Worm (Caenorhabditis elegans) whole organism, L1 larva: ENCODE data around the gene M163.9.

Experiments used
- C16A3.4 ChIP-seq: fragments of 150-350 bp; optimal IDR thresholded peaks from 2 replicates; lab custom pipeline; 2014; ENCODE audit warnings: missing biosample characterization, missing genetic modification characterization
- F16B12.6 ChIP-seq: fragments of 150-350 bp; optimal IDR thresholded peaks from 2 replicates; lab custom pipeline; 2014; ENCODE audit warnings: missing biosample characterization, missing genetic modification characterization
- aha-1 ChIP-seq: fragments of 150-350 bp; optimal IDR thresholded peaks from 2 replicates; lab custom pipeline; 2014; ENCODE audit warnings: missing biosample characterization, missing genetic modification characterization
- ama-1 ChIP-seq: fragments of 150-350 bp; optimal IDR thresholded peaks from 2 replicates; lab custom pipeline; 2014
- blmp-1 ChIP-seq: fragments of 150-350 bp; optimal IDR thresholded peaks from 2 replicates; lab custom pipeline; 2014; ENCODE audit warnings: missing biosample characterization, missing genetic modification characterization
- ceh-8 ChIP-seq: fragments of 200-800 bp; sonication (Bioruptor generic); optimal IDR thresholded peaks from 2 replicates; lab custom pipeline; 2018; ENCODE audit warnings: mild to moderate bottlenecking, missing genetic modification characterization, moderate library complexity, missing compliant biosample characterization
- ceh-82 ChIP-seq, 3 experiments: fragments of 150-350 bp in 1 of 3; sonication (generic microtip) in 2 of 3; optimal IDR thresholded peaks; 2 replicates each; lab custom pipeline; 2014 to 2017; ENCODE audit warnings: missing biosample characterization in 3 of 3, missing genetic modification characterization in 3 of 3
- ceh-90 ChIP-seq: sonication (generic microtip); optimal IDR thresholded peaks from 2 replicates; lab custom pipeline; 2016; ENCODE audit warnings: missing genetic modification characterization, missing compliant biosample characterization
- ces-1 ChIP-seq: fragments of 150-350 bp; optimal IDR thresholded peaks from 2 replicates; lab custom pipeline; 2014; ENCODE audit warnings: missing biosample characterization, missing genetic modification reagents, missing genetic modification characterization
- efl-1 ChIP-seq, 4 experiments: fragments of 150-350 bp; optimal IDR thresholded peaks in 3 of 4; peaks in 1 of 4; 1 replicate in 1 of 4; 2 replicates in 3 of 4; lab custom pipeline; 2014; ENCODE audit warnings: missing biosample characterization in 2 of 4, missing genetic modification characterization in 2 of 4, missing genetic modification reagents in 2 of 4
- egl-13 ChIP-seq: sonication (generic microtip); optimal IDR thresholded peaks from 2 replicates; lab custom pipeline; 2016; ENCODE audit warnings: missing genotype, missing genetic modification reagents, missing genetic modification characterization, missing compliant biosample characterization
- elt-3 ChIP-seq, 6 experiments: fragments of 150-350 bp in 1 of 6; sonication (generic microtip); optimal IDR thresholded peaks; 2 replicates each; lab custom pipeline; 2017 to 2018; ENCODE audit warnings: missing biosample characterization in 6 of 6, missing genetic modification characterization in 6 of 6, inconsistent platforms in 1 of 6
- fkh-10 ChIP-seq: sonication (generic microtip); optimal IDR thresholded peaks from 2 replicates; lab custom pipeline; 2017; ENCODE audit warnings: missing biosample characterization, missing genetic modification reagents, missing genetic modification characterization
- fkh-8 ChIP-seq: sonication (generic microtip); optimal IDR thresholded peaks from 2 replicates; lab custom pipeline; 2016; ENCODE audit warnings: mild to moderate bottlenecking, missing genetic modification characterization, missing compliant biosample characterization
- fos-1 ChIP-seq: fragments of 150-350 bp; optimal IDR thresholded peaks from 2 replicates; lab custom pipeline; 2014; ENCODE audit warnings: missing biosample characterization, missing genetic modification characterization
- hlh-17 ChIP-seq: fragments of 200-800 bp; sonication (Bioruptor generic); optimal IDR thresholded peaks from 2 replicates; lab custom pipeline; 2018; ENCODE audit warnings: missing genetic modification characterization, mild to moderate bottlenecking, missing compliant biosample characterization, moderate library complexity, borderline replicate concordance
- irx-1 ChIP-seq: sonication (generic microtip); optimal IDR thresholded peaks from 2 replicates; lab custom pipeline; 2016; ENCODE audit warnings: missing genetic modification characterization, missing compliant biosample characterization
- lin-13 ChIP-seq: fragments of 150-350 bp; optimal IDR thresholded peaks from 2 replicates; lab custom pipeline; 2014; ENCODE audit warnings: missing biosample characterization, missing genetic modification reagents, missing genetic modification characterization
- lin-14 ChIP-seq: fragments of 200-800 bp; sonication (Bioruptor generic); optimal IDR thresholded peaks from 2 replicates; lab custom pipeline; 2018; ENCODE audit warnings: mild to moderate bottlenecking, missing genetic modification characterization, moderate library complexity, missing compliant biosample characterization
- lin-15B ChIP-seq: fragments of 150-350 bp; sonication (generic microtip); optimal IDR thresholded peaks from 3 replicates; lab custom pipeline; 2014; ENCODE audit warnings: missing biosample characterization, missing genetic modification characterization
- lin-39 ChIP-seq: fragments of 150-350 bp; optimal IDR thresholded peaks from 2 replicates; lab custom pipeline; 2014; ENCODE audit warnings: missing biosample characterization, missing genetic modification reagents, missing genetic modification characterization
- lir-3 ChIP-seq: sonication (generic microtip); optimal IDR thresholded peaks from 2 replicates; lab custom pipeline; 2016; ENCODE audit warnings: mild to moderate bottlenecking, missing genetic modification characterization, moderate library complexity, missing compliant biosample characterization; ENCODE audit not compliant: poor library complexity
- lsy-2 ChIP-seq, 2 experiments: fragments of 150-350 bp; optimal IDR thresholded peaks; 2 replicates each; lab custom pipeline; 2014; ENCODE audit warnings: missing biosample characterization in 2 of 2, missing genetic modification characterization in 2 of 2
- mep-1 ChIP-seq: fragments of 150-350 bp; optimal IDR thresholded peaks from 2 replicates; lab custom pipeline; 2014; ENCODE audit warnings: missing biosample characterization, missing genetic modification characterization
- nhr-11 ChIP-seq: fragments of 150-350 bp; optimal IDR thresholded peaks from 2 replicates; lab custom pipeline; 2014; ENCODE audit warnings: missing biosample characterization, missing genetic modification characterization
- nhr-20 ChIP-seq: sonication (generic microtip); optimal IDR thresholded peaks from 2 replicates; lab custom pipeline; 2016; ENCODE audit warnings: mild to moderate bottlenecking, missing genetic modification characterization, missing compliant biosample characterization
- nhr-237 ChIP-seq: fragments of 150-350 bp; optimal IDR thresholded peaks from 2 replicates; lab custom pipeline; 2014; ENCODE audit warnings: missing biosample characterization, missing genetic modification characterization
- nhr-28 ChIP-seq: fragments of 150-350 bp; optimal IDR thresholded peaks from 2 replicates; lab custom pipeline; 2014; ENCODE audit warnings: missing biosample characterization, missing genetic modification characterization
- nhr-47 ChIP-seq: sonication (generic microtip); optimal IDR thresholded peaks from 2 replicates; lab custom pipeline; 2016; ENCODE audit warnings: mild to moderate bottlenecking, missing genetic modification characterization, moderate library complexity, missing compliant biosample characterization
- nhr-76 ChIP-seq: sonication (generic microtip); optimal IDR thresholded peaks from 2 replicates; lab custom pipeline; 2017; ENCODE audit warnings: missing biosample characterization, missing genetic modification characterization
- nhr-77 ChIP-seq: fragments of 150-350 bp; optimal IDR thresholded peaks from 2 replicates; lab custom pipeline; 2014; ENCODE audit warnings: missing biosample characterization, missing genetic modification characterization
- nhr-84 ChIP-seq: sonication (generic microtip); optimal IDR thresholded peaks from 2 replicates; lab custom pipeline; 2017; ENCODE audit warnings: missing biosample characterization, missing genetic modification characterization
- nhr-85 ChIP-seq: sonication (generic microtip); peaks from one replicate; lab custom pipeline; 2016; ENCODE audit warnings: missing genetic modification characterization, inconsistent platforms, missing compliant biosample characterization
- pax-3 ChIP-seq: fragments of 200-800 bp; sonication (Bioruptor generic); optimal IDR thresholded peaks from 2 replicates; lab custom pipeline; 2018; ENCODE audit warnings: mild to moderate bottlenecking, missing genetic modification characterization, moderate library complexity, missing compliant biosample characterization
- pqm-1 ChIP-seq: sonication (generic microtip); optimal IDR thresholded peaks from 3 replicates; lab custom pipeline; 2017; ENCODE audit warnings: missing biosample characterization, missing genetic modification characterization
- rnt-1 ChIP-seq: sonication (generic microtip); optimal IDR thresholded peaks from 2 replicates; lab custom pipeline; 2016; ENCODE audit warnings: mild to moderate bottlenecking, missing genetic modification characterization, moderate library complexity, missing compliant biosample characterization
- skn-1 ChIP-seq: fragments of 150-350 bp; optimal IDR thresholded peaks from 2 replicates; lab custom pipeline; 2014; ENCODE audit warnings: missing biosample characterization, missing genetic modification characterization
- snpc-4 ChIP-seq: fragments of 150-350 bp; optimal IDR thresholded peaks from 2 replicates; lab custom pipeline; 2014; ENCODE audit warnings: missing biosample characterization, missing genetic modification characterization
- sox-4 ChIP-seq: sonication (generic microtip); optimal IDR thresholded peaks from 2 replicates; lab custom pipeline; 2016; ENCODE audit warnings: missing genetic modification characterization, missing compliant biosample characterization
- sptf-1 ChIP-seq: fragments of 150-350 bp; optimal IDR thresholded peaks from 2 replicates; lab custom pipeline; 2014; ENCODE audit warnings: missing biosample characterization, missing genetic modification characterization
- sup-37 ChIP-seq: fragments of 200-800 bp; sonication (Bioruptor generic); optimal IDR thresholded peaks from 2 replicates; lab custom pipeline; 2018; ENCODE audit warnings: mild to moderate bottlenecking, missing genetic modification characterization, missing compliant biosample characterization
- swsn-7 ChIP-seq: sonication (generic microtip); optimal IDR thresholded peaks from 2 replicates; lab custom pipeline; 2016; ENCODE audit warnings: missing genetic modification characterization, missing compliant biosample characterization
- tbx-2 ChIP-seq: sonication (generic microtip); optimal IDR thresholded peaks from 2 replicates; lab custom pipeline; 2016; ENCODE audit warnings: missing genetic modification characterization, missing compliant biosample characterization
- unc-30 ChIP-seq: sonication (generic microtip); optimal IDR thresholded peaks from 2 replicates; lab custom pipeline; 2017; ENCODE audit warnings: missing biosample characterization, missing genetic modification characterization
- unc-86 ChIP-seq: sonication (generic microtip); optimal IDR thresholded peaks from 2 replicates; lab custom pipeline; 2016; ENCODE audit warnings: missing genetic modification characterization, missing compliant biosample characterization
- unc-98 ChIP-seq: fragments of 200-800 bp; sonication (Bioruptor generic); IDR thresholded peaks from 2 replicates; pipeline ENCODE4 v1.3.6; 2022; ENCODE audit warnings: missing genetic modification characterization, missing compliant biosample characterization
- vab-15 ChIP-seq: sonication (generic microtip); optimal IDR thresholded peaks from 2 replicates; lab custom pipeline; 2017; ENCODE audit warnings: missing genotype, mild to moderate bottlenecking, missing genetic modification characterization, missing compliant biosample characterization
- xbp-1 ChIP-seq: sonication (generic microtip); optimal IDR thresholded peaks from 2 replicates; lab custom pipeline; 2016; ENCODE audit warnings: missing genetic modification characterization, missing compliant biosample characterization
- zag-1 ChIP-seq: fragments of 150-350 bp; optimal IDR thresholded peaks from 2 replicates; lab custom pipeline; 2014; ENCODE audit warnings: missing biosample characterization, missing genetic modification characterization
- zip-4 ChIP-seq: fragments of 200-800 bp; sonication (Bioruptor generic); optimal IDR thresholded peaks from 2 replicates; lab custom pipeline; 2018; ENCODE audit warnings: mild to moderate bottlenecking, missing genetic modification characterization, moderate library complexity, missing compliant biosample characterization
- ztf-4 ChIP-seq: fragments of 150-350 bp; optimal IDR thresholded peaks from 2 replicates; lab custom pipeline; 2014; ENCODE audit warnings: missing biosample characterization, missing genetic modification characterization

Gene M163.9

ce11 chrX:14480248-14480647 lies 10.9 kb downstream of the M163.9 start, which contains the start of gene gfi-3 (continued):
- TF ChIP-seq fkh-10 (GFP tag; lab: Kevin White, UChicago) (peak; percentile 6), nhr-20 (tag; lab: Kevin White, UChicago) (peak; percentile 91), aha-1 (peak; percentile 42), elt-3 (tag; optimal IDR thresholded peaks at IDR 0.05; lab: Kevin White, UChicago) (peak in 3 of 6 experiments; percentile 7 to 74 (median 43)), nhr-76 (no peak), unc-86 (tag; lab: Kevin White, UChicago) (peak; percentile 73), ztf-4 (tag; lab: Kevin White, UChicago) (peak; percentile 57), rnt-1 (peak; percentile 91), lsy-2 (tag; optimal IDR thresholded peaks at IDR 0.05; lab: Kevin White, UChicago) (peak; percentile 79 to 86), snpc-4 (tag; lab: Kevin White, UChicago) (peak; percentile 89), pqm-1 (no peak), nhr-84 (tag; lab: Kevin White, UChicago) (no peak), efl-1 (optimal IDR thresholded peaks at IDR 0.05; lab: Kevin White, UChicago) (peak; percentile 66 to 74), efl-1 (GFP tag; optimal IDR thresholded peaks at IDR 0.05 in 1 of 2; lab: Kevin White, UChicago) (peak; percentile 58 to 97), egl-13 (tag; lab: Kevin White, UChicago) (no peak), swsn-7 (tag; lab: Kevin White, UChicago) (peak; percentile 93), fos-1 (tag; lab: Kevin White, UChicago) (peak; percentile 55), mep-1 (peak; percentile 75), blmp-1 (peak; percentile 56), sup-37 (peak; percentile 57), pax-3 (tag; lab: Kevin White, UChicago) (peak; percentile 49), xbp-1 (tag; lab: Kevin White, UChicago) (peak; percentile 81), nhr-28 (tag; lab: Kevin White, UChicago) (no peak), nhr-237 (tag; lab: Kevin White, UChicago) (no peak), skn-1 (peak; percentile 60), unc-30 (tag; lab: Kevin White, UChicago) (no peak), F16B12.6 (tag; lab: Kevin White, UChicago) (peak; percentile 33), nhr-77 (peak; percentile 65), ceh-82 (tag; optimal IDR thresholded peaks at IDR 0.05; lab: Kevin White, UChicago) (peak; percentile 73 to 80 (median 79)), lir-3 (peak; percentile 44), nhr-47 (tag; lab: Kevin White, UChicago) (peak; percentile 89), zag-1 (tag; lab: Kevin White, UChicago) (no peak), lin-13 (GFP tag; lab: Kevin White, UChicago) (peak; percentile 85), tbx-2 (tag; lab: Kevin White, UChicago) (peak; percentile 89), irx-1 (tag; lab: Kevin White, UChicago) (peak; percentile 72), fkh-8 (peak; percentile 49), zip-4 (peak; percentile 51), lin-15B (tag; lab: Kevin White, UChicago) (peak; percentile 43), C16A3.4 (tag; lab: Kevin White, UChicago) (peak; percentile 76), lin-14 (GFP tag; lab: Kevin White, UChicago) (peak; percentile 94), ces-1 (GFP tag; lab: Kevin White, UChicago) (no peak), nhr-85 (peak; percentile 92), ama-1 (lab: Kevin White, UChicago) (no peak), ceh-8 (GFP tag; lab: Kevin White, UChicago) (peak; percentile 7), hlh-17 (GFP tag; lab: Kevin White, UChicago) (no peak), nhr-11 (peak; percentile 15), lin-39 (peak; percentile 85), ceh-90 (no peak), sox-4 (tag; lab: Kevin White, UChicago) (peak; percentile 42), vab-15 (tag; lab: Kevin White, UChicago) (no peak), sptf-1 (tag; lab: Kevin White, UChicago) (no peak), unc-98 (no peak)
